Fruit fly (Drosophila melanogaster): ENCODE measurements around the gene SWIP.

Gene SWIP

dm6 chrX:16361306-16361705 lies 47.8 kb downstream of the SWIP start, which contains the start of gene nonA (continued):
- no peak for TF ChIP-seq fd64A (GFP tag; optimal IDR thresholded peaks at IDR 0.05)
- no peak for TF ChIP-seq pum (GFP tag; optimal IDR thresholded peaks at IDR 0.05)
- peak; percentile 10 for TF ChIP-seq CG17829 (tag; optimal IDR thresholded peaks at IDR 0.05)
- peak; percentile 22 for TF ChIP-seq trem (tag; optimal IDR thresholded peaks at IDR 0.05)
- TF ChIP-seq CG1603 (tag; optimal IDR thresholded peaks at IDR 0.05) = peak; percentile 99
- peak; percentile 60 for TF ChIP-seq CG14710 (tag; optimal IDR thresholded peaks at IDR 0.05)
- TF ChIP-seq toy (GFP tag; IDR thresholded peaks at IDR 0.05) = no peak
- no peak for TF ChIP-seq btn (GFP tag; optimal IDR thresholded peaks at IDR 0.05)
- TF ChIP-seq stwl (tag; optimal IDR thresholded peaks at IDR 0.05) = peak; percentile 9
- no peak for TF ChIP-seq CG2875 (GFP tag; optimal IDR thresholded peaks at IDR 0.05)
- peak; percentile 83 for TF ChIP-seq CG1024 (GFP tag; IDR thresholded peaks at IDR 0.05)
- peak; percentile 44 for TF ChIP-seq pzg (GFP tag; optimal IDR thresholded peaks at IDR 0.05)
- no peak for TF ChIP-seq maf-S (GFP tag; optimal IDR thresholded peaks at IDR 0.05)
- no peak for TF ChIP-seq Antp (GFP tag; optimal IDR thresholded peaks at IDR 0.05)
- TF ChIP-seq CG17186 (GFP tag; optimal IDR thresholded peaks at IDR 0.05) = no peak
- peak; percentile 58; the same call in 1 of the 2 replicates for TF ChIP-seq CG14667 (GFP tag; IDR thresholded peaks at IDR 0.05)
- no peak for TF ChIP-seq CG12942 (GFP tag; optimal IDR thresholded peaks at IDR 0.05)
- peak; percentile 51 for TF ChIP-seq Sry-δ (GFP tag; optimal IDR thresholded peaks at IDR 0.05)
- peak; percentile 99 for TF ChIP-seq CG30020 (tag; optimal IDR thresholded peaks at IDR 0.05)
- TF ChIP-seq al (GFP tag; IDR thresholded peaks at IDR 0.05) = no peak
- TF ChIP-seq MBD-R2 (GFP tag; IDR thresholded peaks at IDR 0.05) = peak; percentile 30
- TF ChIP-seq MESR4 (GFP tag; optimal IDR thresholded peaks at IDR 0.05) = peak; percentile 58
- no peak for TF ChIP-seq dati (GFP tag; IDR thresholded peaks at IDR 0.05)
- no peak for TF ChIP-seq tin (GFP tag; optimal IDR thresholded peaks at IDR 0.05)
- TF ChIP-seq CG14860 (GFP tag; IDR thresholded peaks at IDR 0.05; ENCODE audit: partially characterized antibody) = no peak
- no peak for TF ChIP-seq lov (optimal IDR thresholded peaks at IDR 0.05)
- no peak for TF ChIP-seq lov (GFP tag; IDR thresholded peaks at IDR 0.05)
- peak; percentile 53; the same call in 2 of the 3 replicates for TF ChIP-seq HLH4C (GFP tag; IDR thresholded peaks at IDR 0.05; ENCODE audit: partially characterized antibody)
- TF ChIP-seq CG7786 (GFP tag; optimal IDR thresholded peaks at IDR 0.05) = no peak
- TF ChIP-seq eyg (GFP tag; optimal IDR thresholded peaks at IDR 0.05) = no peak
- peak; percentile 54 for TF ChIP-seq BEAF-32 (GFP tag; optimal IDR thresholded peaks at IDR 0.05)
- TF ChIP-seq slbo (GFP tag; IDR thresholded peaks at IDR 0.05) = no peak
- TF ChIP-seq CG9437 (GFP tag; optimal IDR thresholded peaks at IDR 0.05) = peak; percentile 42
- TF ChIP-seq Opbp (GFP tag; IDR thresholded peaks at IDR 0.05; ENCODE audit: partially characterized antibody) = 0 out of 3 replicates have a peak, but pooled peaks have one; percentile 9
- TF ChIP-seq scrt (GFP tag; optimal IDR thresholded peaks at IDR 0.05) = peak; percentile 12
- no peak for TF ChIP-seq inv (GFP tag; IDR thresholded peaks at IDR 0.05; ENCODE audit: partially characterized antibody)
- TF ChIP-seq CG17568 (GFP tag; optimal IDR thresholded peaks at IDR 0.05) = no peak
- no peak for TF ChIP-seq CG30431 (GFP tag; optimal IDR thresholded peaks at IDR 0.05)
- peak; percentile 96 for TF ChIP-seq pfk (GFP tag; optimal IDR thresholded peaks at IDR 0.05)
- no peak for TF ChIP-seq CG13123 (GFP tag; optimal IDR thresholded peaks at IDR 0.05)
- peak; percentile 60; the same call in 1 of the 3 replicates for TF ChIP-seq row (GFP tag; IDR thresholded peaks at IDR 0.05)
- no peak for TF ChIP-seq insv (GFP tag; optimal IDR thresholded peaks at IDR 0.05)
- TF ChIP-seq phol (tag; optimal IDR thresholded peaks at IDR 0.05) = no peak
- TF ChIP-seq Pdp1 (GFP tag; optimal IDR thresholded peaks at IDR 0.05) = peak in 1 of 2 experiments; percentile 32
- TF ChIP-seq Rfx (GFP tag; IDR thresholded peaks at IDR 0.05) = no peak
- TF ChIP-seq amos (GFP tag; IDR thresholded peaks at IDR 0.05; ENCODE audit: partially characterized antibody) = peak; percentile 15; the same call in 1 of the 2 replicates
- TF ChIP-seq CG15601 (tag; optimal IDR thresholded peaks at IDR 0.05) = no peak
- TF ChIP-seq ssp (GFP tag; IDR thresholded peaks at IDR 0.05) = peak; percentile 88
- TF ChIP-seq CG13894 (tag; optimal IDR thresholded peaks at IDR 0.05) = no peak
- TF ChIP-seq sr (GFP tag; IDR thresholded peaks at IDR 0.05) = no peak
